Worm (Caenorhabditis elegans) whole organism, mixed stage, embryonic: ENCODE results near the gene ugt-58.

ENCODE experiments used
- bed-3 ChIP-seq: fragments of 200-800 bp; sonication (Bioruptor generic); optimal IDR thresholded peaks from 3 replicates; lab custom pipeline; 2018; ENCODE audit warnings: mild to moderate bottlenecking, missing genetic modification characterization, moderate library complexity, missing compliant biosample characterization
- blmp-1 ChIP-seq: fragments of 150-350 bp; optimal IDR thresholded peaks from 2 replicates; lab custom pipeline; 2014; ENCODE audit warnings: missing biosample characterization, missing genetic modification characterization
- ceh-39 ChIP-seq: fragments of 150-350 bp; optimal IDR thresholded peaks from 2 replicates; lab custom pipeline; 2014; ENCODE audit warnings: missing biosample characterization, missing genetic modification characterization
- ceh-43 ChIP-seq: fragments of 200-800 bp; sonication (Bioruptor generic); optimal IDR thresholded peaks from 2 replicates; lab custom pipeline; 2018; ENCODE audit warnings: mild to moderate bottlenecking, missing genetic modification characterization, moderate library complexity, missing compliant biosample characterization
- ceh-83 ChIP-seq: fragments of 200-800 bp; sonication (Bioruptor generic); optimal IDR thresholded peaks from 2 replicates; lab custom pipeline; 2018; ENCODE audit warnings: mild to moderate bottlenecking, missing genetic modification characterization, missing compliant biosample characterization
- ces-1 ChIP-seq: fragments of 150-350 bp; optimal IDR thresholded peaks from 2 replicates; lab custom pipeline; 2014; ENCODE audit warnings: missing biosample characterization, missing genetic modification reagents, missing genetic modification characterization
- cnd-1 ChIP-seq: fragments of 200-800 bp; sonication (Bioruptor generic); optimal IDR thresholded peaks from 2 replicates; lab custom pipeline; 2018; ENCODE audit warnings: mild to moderate bottlenecking, missing genetic modification characterization, missing compliant biosample characterization
- drap-1 ChIP-seq: fragments of 200-800 bp; sonication (Bioruptor generic); optimal IDR thresholded peaks from 3 replicates; lab custom pipeline; 2018; ENCODE audit warnings: mild to moderate bottlenecking, missing genetic modification characterization, missing compliant biosample characterization
- elt-1 ChIP-seq: sonication (generic microtip); optimal IDR thresholded peaks from 2 replicates; lab custom pipeline; 2017; ENCODE audit warnings: missing genetic modification characterization, mild to moderate bottlenecking, missing compliant biosample characterization, antibody characterized with exemption, moderate library complexity, borderline replicate concordance; ENCODE audit not compliant: insufficient read depth
- elt-3 ChIP-seq: fragments of 150-350 bp; optimal IDR thresholded peaks from 2 replicates; lab custom pipeline; 2014; ENCODE audit warnings: missing biosample characterization, missing genetic modification characterization
- flh-1 ChIP-seq: fragments of 200-800 bp; sonication (Bioruptor generic); optimal IDR thresholded peaks from 2 replicates; lab custom pipeline; 2018; ENCODE audit warnings: mild to moderate bottlenecking, missing genetic modification characterization, moderate library complexity, missing compliant biosample characterization
- ham-2 ChIP-seq: fragments of 200-800 bp; sonication (Bioruptor generic); optimal IDR thresholded peaks from 2 replicates; lab custom pipeline; 2018; ENCODE audit warnings: mild to moderate bottlenecking, missing genetic modification characterization, missing compliant biosample characterization
- hlh-1 ChIP-seq: fragments of 150-350 bp; optimal IDR thresholded peaks from 2 replicates; lab custom pipeline; 2014; ENCODE audit warnings: missing biosample characterization, missing genetic modification reagents, missing genetic modification characterization
- lin-13 ChIP-seq: fragments of 150-350 bp; optimal IDR thresholded peaks from 2 replicates; lab custom pipeline; 2014; ENCODE audit warnings: missing biosample characterization, missing genetic modification characterization
- lin-32 ChIP-seq: fragments of 200-800 bp; sonication (Bioruptor generic); optimal IDR thresholded peaks from 2 replicates; lab custom pipeline; 2018; ENCODE audit warnings: mild to moderate bottlenecking, missing genetic modification characterization, missing compliant biosample characterization
- lsy-2 ChIP-seq: fragments of 150-350 bp; optimal IDR thresholded peaks from 2 replicates; lab custom pipeline; 2014; ENCODE audit warnings: missing biosample characterization, missing genetic modification characterization
- mab-5 ChIP-seq: fragments of 150-350 bp; optimal IDR thresholded peaks from 2 replicates; lab custom pipeline; 2014; ENCODE audit warnings: missing biosample characterization, missing genetic modification characterization
- mep-1 ChIP-seq: fragments of 150-350 bp; optimal IDR thresholded peaks from 2 replicates; lab custom pipeline; 2017; ENCODE audit warnings: missing biosample characterization, missing genetic modification reagents, missing genetic modification characterization, inconsistent platforms
- mls-2 ChIP-seq: sonication (generic microtip); optimal IDR thresholded peaks from 2 replicates; lab custom pipeline; 2016; ENCODE audit warnings: mild to moderate bottlenecking, missing genetic modification characterization, moderate library complexity, missing compliant biosample characterization
- nhr-12 ChIP-seq: fragments of 150-350 bp; optimal IDR thresholded peaks from 2 replicates; lab custom pipeline; 2014; ENCODE audit warnings: missing biosample characterization, missing genetic modification characterization
- nhr-2 ChIP-seq: fragments of 150-350 bp; optimal IDR thresholded peaks from 2 replicates; lab custom pipeline; 2014; ENCODE audit warnings: missing biosample characterization, missing genetic modification characterization
- nhr-237 ChIP-seq: fragments of 150-350 bp; optimal IDR thresholded peaks from 2 replicates; lab custom pipeline; 2014; ENCODE audit warnings: missing biosample characterization, missing genetic modification characterization
- nhr-28 ChIP-seq: fragments of 150-350 bp; optimal IDR thresholded peaks from 2 replicates; lab custom pipeline; 2014; ENCODE audit warnings: missing biosample characterization, missing genetic modification characterization
- nhr-76 ChIP-seq: sonication (generic microtip); optimal IDR thresholded peaks from 2 replicates; lab custom pipeline; 2017; ENCODE audit warnings: missing biosample characterization, missing genetic modification characterization
- sem-2 ChIP-seq: fragments of 200-800 bp; sonication (Bioruptor generic); optimal IDR thresholded peaks from 2 replicates; lab custom pipeline; 2018; ENCODE audit warnings: mild to moderate bottlenecking, missing genetic modification characterization, missing compliant biosample characterization
- snpc-4 ChIP-seq: fragments of 150-350 bp; optimal IDR thresholded peaks from 2 replicates; lab custom pipeline; 2014; ENCODE audit warnings: missing biosample characterization, missing genetic modification characterization
- tbx-8 ChIP-seq: fragments of 200-800 bp; sonication (Bioruptor generic); optimal IDR thresholded peaks from 2 replicates; lab custom pipeline; 2018; ENCODE audit warnings: mild to moderate bottlenecking, missing genetic modification characterization, moderate library complexity, missing compliant biosample characterization
- unc-120 ChIP-seq: sonication (generic microtip); optimal IDR thresholded peaks from 2 replicates; lab custom pipeline; 2017; ENCODE audit warnings: missing genetic modification characterization, missing compliant biosample characterization; ENCODE audit not compliant: poor library complexity, severe bottlenecking
- unc-39 ChIP-seq: fragments of 150-350 bp; optimal IDR thresholded peaks from 2 replicates; lab custom pipeline; 2014; ENCODE audit warnings: missing biosample characterization, missing genetic modification characterization
- unc-62 ChIP-seq: fragments of 150-350 bp; optimal IDR thresholded peaks from 2 replicates; lab custom pipeline; 2014; ENCODE audit warnings: missing biosample characterization, missing genetic modification reagents, missing genetic modification characterization
- zip-8 ChIP-seq: fragments of 150-350 bp; optimal IDR thresholded peaks from 2 replicates; lab custom pipeline; 2014; ENCODE audit warnings: missing biosample characterization, missing genetic modification characterization
- ztf-11 ChIP-seq: fragments of 150-350 bp; optimal IDR thresholded peaks from 2 replicates; lab custom pipeline; 2014; ENCODE audit warnings: missing biosample characterization, missing genetic modification characterization

ugt-58 gene

ce11 chrII:9586734-9587209 lies at the start of gene ugt-58:
Gene ugt-58, minus strand, starts transcription at chrII:9586784.
- no peak for TF ChIP-seq nhr-12 (tag; lab: Kevin White, UChicago)
- peak; percentile 52 for TF ChIP-seq nhr-28 (tag; lab: Kevin White, UChicago)
- TF ChIP-seq zip-8 (tag; lab: Kevin White, UChicago) = no peak

DNA sequence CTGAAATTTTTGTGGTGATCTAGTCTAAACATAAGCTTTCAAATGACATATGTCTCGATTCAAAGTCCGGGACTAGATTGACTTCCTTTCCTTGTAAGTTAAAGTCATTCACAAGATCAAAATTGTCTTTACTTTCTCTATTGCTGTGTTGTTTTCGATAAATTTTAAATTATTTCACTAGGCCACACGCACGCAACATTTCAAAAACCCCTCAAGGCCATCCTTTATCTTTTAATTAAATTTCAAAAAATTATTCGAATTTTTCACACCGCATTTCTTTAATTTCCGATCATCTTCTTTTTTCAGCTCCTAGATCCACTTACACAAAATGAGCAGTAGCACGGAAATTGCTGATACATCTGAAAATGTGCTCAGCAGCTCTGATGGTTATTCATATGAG lies 49.7 kb upstream of the ugt-58 start, which contains the start of gene ZK1307.7:
TSS of gene ZK1307.7 (plus strand) at position 301 of the 400 bp plus-strand sequence.
- TF ChIP-seq nhr-237 = no peak
- no peak for TF ChIP-seq mls-2 (tag; lab: Kevin White, UChicago)
- no peak for TF ChIP-seq hlh-1
- no peak for TF ChIP-seq unc-62
- no peak for TF ChIP-seq lin-32
- no peak for TF ChIP-seq elt-3 (tag; lab: Kevin White, UChicago)
- TF ChIP-seq ces-1 (GFP tag; lab: Kevin White, UChicago) = no peak
- no peak for TF ChIP-seq mab-5 (tag; lab: Kevin White, UChicago)
- no peak for TF ChIP-seq tbx-8
- no peak for TF ChIP-seq unc-39
- no peak for TF ChIP-seq lin-13 (tag; lab: Kevin White, UChicago)
- TF ChIP-seq ceh-39 = no peak
- TF ChIP-seq drap-1 = no peak
- no peak for TF ChIP-seq cnd-1 (tag; lab: Kevin White, UChicago)

DNA sequence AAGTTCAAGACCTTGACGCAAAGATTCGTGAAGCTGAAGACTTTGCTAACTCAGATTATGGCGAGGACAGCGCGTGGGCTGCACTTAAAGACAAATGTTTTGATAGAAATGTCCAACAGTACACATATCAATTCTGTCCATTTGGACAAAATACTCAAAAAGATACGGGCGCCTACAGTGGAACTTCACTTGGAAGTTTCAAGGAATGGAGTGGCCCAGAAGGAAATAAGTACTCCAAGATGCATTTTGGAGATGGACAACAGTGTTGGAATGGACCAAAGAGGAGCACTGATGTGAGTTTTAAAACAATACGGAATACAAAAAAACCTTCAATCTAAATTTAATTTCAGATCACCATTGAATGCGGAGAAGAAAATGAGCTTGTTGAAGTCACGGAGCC lies 39.3 kb upstream of the ugt-58 start:
- TF ChIP-seq nhr-2 (tag; lab: Kevin White, UChicago) = no peak
- no peak for TF ChIP-seq sem-2
- no peak for TF ChIP-seq mls-2 (tag; lab: Kevin White, UChicago)
- TF ChIP-seq ztf-11 (tag; lab: Kevin White, UChicago) = no peak
- no peak for TF ChIP-seq nhr-76 (tag; lab: Kevin White, UChicago)
- TF ChIP-seq lsy-2 (tag; lab: Kevin White, UChicago) = no peak
- TF ChIP-seq bed-3 = no peak
- no peak for TF ChIP-seq nhr-237
- no peak for TF ChIP-seq hlh-1
- no peak for TF ChIP-seq snpc-4
- TF ChIP-seq ceh-43 (GFP tag; lab: Kevin White, UChicago) = no peak
- TF ChIP-seq unc-39 = no peak
- TF ChIP-seq zip-8 (tag; lab: Kevin White, UChicago) = no peak
- no peak for TF ChIP-seq unc-62
- no peak for TF ChIP-seq mep-1 (tag; lab: Kevin White, UChicago)
- no peak for TF ChIP-seq ces-1 (GFP tag; lab: Kevin White, UChicago)
- no peak for TF ChIP-seq ceh-39
- no peak for TF ChIP-seq flh-1 (GFP tag; lab: Kevin White, UChicago)
- no peak for TF ChIP-seq lin-13 (tag; lab: Kevin White, UChicago)

ce11 chrII:9624110-9624695 lies 37.6 kb upstream of the ugt-58 start, which contains the start of the genes dnj-20 and ZK1307.8:
Gene dnj-20, minus strand, starts transcription at chrII:9624176.
Gene ZK1307.8, plus strand, starts transcription at chrII:9624613.
- TF ChIP-seq nhr-2 (tag; lab: Kevin White, UChicago) (no peak), ces-1 (GFP tag; lab: Kevin White, UChicago) (peak; percentile 10), mep-1 (tag; lab: Kevin White, UChicago) (peak; percentile 8)
- TF ChIP-seq, all 35 proteins: peak for 2

DNA sequence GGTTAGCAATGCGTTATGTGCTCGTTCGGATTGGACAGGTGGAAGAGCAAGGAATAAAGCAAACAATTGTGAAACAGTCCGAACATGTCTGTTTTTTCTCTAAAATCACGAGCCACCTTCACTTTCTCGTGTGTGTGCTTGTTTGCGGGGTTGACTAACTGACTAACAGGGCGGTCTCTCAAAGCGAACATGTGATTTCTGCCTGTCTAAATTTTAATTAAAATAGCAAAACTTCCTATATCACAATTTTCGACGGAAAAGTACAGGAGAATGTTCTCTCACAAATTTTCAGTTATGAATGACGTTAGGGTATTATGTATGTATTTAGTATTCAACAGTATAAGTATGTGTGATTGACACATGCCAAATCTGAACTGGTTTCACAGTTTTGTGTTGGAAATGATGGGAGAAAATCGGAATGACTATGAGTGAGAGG lies 35.3 kb upstream of the ugt-58 start:
- no peak for TF ChIP-seq hlh-1
- TF ChIP-seq unc-62 = no peak
- no peak for TF ChIP-seq elt-3 (tag; lab: Kevin White, UChicago)
- no peak for TF ChIP-seq snpc-4
- no peak for TF ChIP-seq nhr-28 (tag; lab: Kevin White, UChicago)
- no peak for TF ChIP-seq unc-39
- no peak for TF ChIP-seq lin-13 (tag; lab: Kevin White, UChicago)
- no peak for TF ChIP-seq zip-8 (tag; lab: Kevin White, UChicago)
- no peak for TF ChIP-seq ces-1 (GFP tag; lab: Kevin White, UChicago)
- TF ChIP-seq drap-1 = no peak
- no peak for TF ChIP-seq sem-2
- TF ChIP-seq nhr-76 (tag; lab: Kevin White, UChicago) = no peak
- TF ChIP-seq nhr-2 (tag; lab: Kevin White, UChicago) = no peak
- TF ChIP-seq, all 35 proteins: peak for 0

DNA sequence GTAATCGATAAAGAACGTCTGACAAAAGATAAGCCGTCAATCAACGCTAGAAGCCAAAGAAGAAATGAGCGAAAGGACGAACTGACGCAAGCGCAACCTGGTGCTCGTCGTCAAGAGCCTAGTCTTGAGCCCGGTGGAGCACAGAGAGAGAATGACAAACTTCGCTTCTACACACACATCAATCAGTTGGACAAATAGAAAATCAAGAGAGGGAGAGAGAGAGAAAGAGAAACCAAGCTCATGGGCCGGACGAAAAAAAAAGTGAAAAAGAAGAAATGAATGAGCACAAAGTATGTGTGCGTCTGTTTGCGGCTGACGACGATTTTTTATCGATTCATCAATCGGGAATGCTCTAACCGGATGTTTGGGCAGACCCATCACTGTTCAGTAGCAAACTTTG lies 34.5 kb upstream of the ugt-58 start:
- TF ChIP-seq hlh-1 = peak; percentile 67
- no peak for TF ChIP-seq mep-1 (tag; lab: Kevin White, UChicago)
- no peak for TF ChIP-seq elt-1 (tag; lab: Kevin White, UChicago)
- no peak for TF ChIP-seq unc-39
- peak; percentile 90 for TF ChIP-seq unc-62
- no peak for TF ChIP-seq ceh-83 (GFP tag; lab: Kevin White, UChicago)
- no peak for TF ChIP-seq mls-2 (tag; lab: Kevin White, UChicago)
- no peak for TF ChIP-seq lin-32
- TF ChIP-seq ztf-11 (tag; lab: Kevin White, UChicago) = no peak
- TF ChIP-seq nhr-12 (tag; lab: Kevin White, UChicago) = no peak
- no peak for TF ChIP-seq mab-5 (tag; lab: Kevin White, UChicago)
- TF ChIP-seq nhr-76 (tag; lab: Kevin White, UChicago) = no peak
- TF ChIP-seq unc-120 (tag; lab: Kevin White, UChicago) = peak; percentile 39
- TF ChIP-seq nhr-237 = no peak
- TF ChIP-seq ham-2 = no peak
- TF ChIP-seq cnd-1 (tag; lab: Kevin White, UChicago) = no peak
- no peak for TF ChIP-seq blmp-1 (tag; lab: Kevin White, UChicago)
